Worm (Caenorhabditis elegans) whole organism, mixed stage, embryonic: ENCODE measurements around the gene amt-2.

Experiments used
- bed-3 ChIP-seq: fragments of 200-800 bp; sonication (Bioruptor generic); optimal IDR thresholded peaks from 3 replicates; lab custom pipeline; 2018; ENCODE audit warnings: mild to moderate bottlenecking, missing genetic modification characterization, moderate library complexity, missing compliant biosample characterization
- blmp-1 ChIP-seq: fragments of 150-350 bp; optimal IDR thresholded peaks from 2 replicates; lab custom pipeline; 2014; ENCODE audit warnings: missing biosample characterization, missing genetic modification characterization
- ceh-39 ChIP-seq: fragments of 150-350 bp; optimal IDR thresholded peaks from 2 replicates; lab custom pipeline; 2014; ENCODE audit warnings: missing biosample characterization, missing genetic modification characterization
- ceh-43 ChIP-seq: fragments of 200-800 bp; sonication (Bioruptor generic); optimal IDR thresholded peaks from 2 replicates; lab custom pipeline; 2018; ENCODE audit warnings: mild to moderate bottlenecking, missing genetic modification characterization, moderate library complexity, missing compliant biosample characterization
- ceh-83 ChIP-seq: fragments of 200-800 bp; sonication (Bioruptor generic); optimal IDR thresholded peaks from 2 replicates; lab custom pipeline; 2018; ENCODE audit warnings: mild to moderate bottlenecking, missing genetic modification characterization, missing compliant biosample characterization
- ces-1 ChIP-seq: fragments of 150-350 bp; optimal IDR thresholded peaks from 2 replicates; lab custom pipeline; 2014; ENCODE audit warnings: missing biosample characterization, missing genetic modification reagents, missing genetic modification characterization
- cnd-1 ChIP-seq: fragments of 200-800 bp; sonication (Bioruptor generic); optimal IDR thresholded peaks from 2 replicates; lab custom pipeline; 2018; ENCODE audit warnings: mild to moderate bottlenecking, missing genetic modification characterization, missing compliant biosample characterization
- elt-1 ChIP-seq: sonication (generic microtip); optimal IDR thresholded peaks from 2 replicates; lab custom pipeline; 2017; ENCODE audit warnings: missing genetic modification characterization, mild to moderate bottlenecking, missing compliant biosample characterization, antibody characterized with exemption, moderate library complexity, borderline replicate concordance; ENCODE audit not compliant: insufficient read depth
- elt-3 ChIP-seq: fragments of 150-350 bp; optimal IDR thresholded peaks from 2 replicates; lab custom pipeline; 2014; ENCODE audit warnings: missing biosample characterization, missing genetic modification characterization
- flh-1 ChIP-seq: fragments of 200-800 bp; sonication (Bioruptor generic); optimal IDR thresholded peaks from 2 replicates; lab custom pipeline; 2018; ENCODE audit warnings: mild to moderate bottlenecking, missing genetic modification characterization, moderate library complexity, missing compliant biosample characterization
- ham-2 ChIP-seq: fragments of 200-800 bp; sonication (Bioruptor generic); optimal IDR thresholded peaks from 2 replicates; lab custom pipeline; 2018; ENCODE audit warnings: mild to moderate bottlenecking, missing genetic modification characterization, missing compliant biosample characterization
- hlh-1 ChIP-seq: fragments of 150-350 bp; optimal IDR thresholded peaks from 2 replicates; lab custom pipeline; 2014; ENCODE audit warnings: missing biosample characterization, missing genetic modification reagents, missing genetic modification characterization
- lin-13 ChIP-seq: fragments of 150-350 bp; optimal IDR thresholded peaks from 2 replicates; lab custom pipeline; 2014; ENCODE audit warnings: missing biosample characterization, missing genetic modification characterization
- lin-32 ChIP-seq: fragments of 200-800 bp; sonication (Bioruptor generic); optimal IDR thresholded peaks from 2 replicates; lab custom pipeline; 2018; ENCODE audit warnings: mild to moderate bottlenecking, missing genetic modification characterization, missing compliant biosample characterization
- lsy-2 ChIP-seq: fragments of 150-350 bp; optimal IDR thresholded peaks from 2 replicates; lab custom pipeline; 2014; ENCODE audit warnings: missing biosample characterization, missing genetic modification characterization
- mab-5 ChIP-seq: fragments of 150-350 bp; optimal IDR thresholded peaks from 2 replicates; lab custom pipeline; 2014; ENCODE audit warnings: missing biosample characterization, missing genetic modification characterization
- mep-1 ChIP-seq: fragments of 150-350 bp; optimal IDR thresholded peaks from 2 replicates; lab custom pipeline; 2017; ENCODE audit warnings: missing biosample characterization, missing genetic modification reagents, missing genetic modification characterization, inconsistent platforms
- mls-2 ChIP-seq: sonication (generic microtip); optimal IDR thresholded peaks from 2 replicates; lab custom pipeline; 2016; ENCODE audit warnings: mild to moderate bottlenecking, missing genetic modification characterization, moderate library complexity, missing compliant biosample characterization
- nhr-12 ChIP-seq: fragments of 150-350 bp; optimal IDR thresholded peaks from 2 replicates; lab custom pipeline; 2014; ENCODE audit warnings: missing biosample characterization, missing genetic modification characterization
- nhr-2 ChIP-seq: fragments of 150-350 bp; optimal IDR thresholded peaks from 2 replicates; lab custom pipeline; 2014; ENCODE audit warnings: missing biosample characterization, missing genetic modification characterization
- nhr-237 ChIP-seq: fragments of 150-350 bp; optimal IDR thresholded peaks from 2 replicates; lab custom pipeline; 2014; ENCODE audit warnings: missing biosample characterization, missing genetic modification characterization
- nhr-28 ChIP-seq: fragments of 150-350 bp; optimal IDR thresholded peaks from 2 replicates; lab custom pipeline; 2014; ENCODE audit warnings: missing biosample characterization, missing genetic modification characterization
- nhr-76 ChIP-seq: sonication (generic microtip); optimal IDR thresholded peaks from 2 replicates; lab custom pipeline; 2017; ENCODE audit warnings: missing biosample characterization, missing genetic modification characterization
- pha-4 ChIP-seq: fragments of 150-350 bp; optimal IDR thresholded peaks from 2 replicates; lab custom pipeline; 2018; ENCODE audit warnings: missing biosample characterization, missing genetic modification reagents, missing genetic modification characterization
- sem-2 ChIP-seq: fragments of 200-800 bp; sonication (Bioruptor generic); optimal IDR thresholded peaks from 2 replicates; lab custom pipeline; 2018; ENCODE audit warnings: mild to moderate bottlenecking, missing genetic modification characterization, missing compliant biosample characterization
- sptf-1 ChIP-seq: sonication (generic microtip); optimal IDR thresholded peaks from 2 replicates; lab custom pipeline; 2017; ENCODE audit warnings: mild to moderate bottlenecking, missing genetic modification characterization, moderate library complexity, missing compliant biosample characterization
- tbx-8 ChIP-seq: fragments of 200-800 bp; sonication (Bioruptor generic); optimal IDR thresholded peaks from 2 replicates; lab custom pipeline; 2018; ENCODE audit warnings: mild to moderate bottlenecking, missing genetic modification characterization, moderate library complexity, missing compliant biosample characterization
- unc-120 ChIP-seq: sonication (generic microtip); optimal IDR thresholded peaks from 2 replicates; lab custom pipeline; 2017; ENCODE audit warnings: missing genetic modification characterization, missing compliant biosample characterization; ENCODE audit not compliant: poor library complexity, severe bottlenecking
- unc-39 ChIP-seq: fragments of 150-350 bp; optimal IDR thresholded peaks from 2 replicates; lab custom pipeline; 2014; ENCODE audit warnings: missing biosample characterization, missing genetic modification characterization
- zip-8 ChIP-seq: fragments of 150-350 bp; optimal IDR thresholded peaks from 2 replicates; lab custom pipeline; 2014; ENCODE audit warnings: missing biosample characterization, missing genetic modification characterization
- ztf-11 ChIP-seq: fragments of 150-350 bp; optimal IDR thresholded peaks from 2 replicates; lab custom pipeline; 2014; ENCODE audit warnings: missing biosample characterization, missing genetic modification characterization

amt-2 gene

DNA sequence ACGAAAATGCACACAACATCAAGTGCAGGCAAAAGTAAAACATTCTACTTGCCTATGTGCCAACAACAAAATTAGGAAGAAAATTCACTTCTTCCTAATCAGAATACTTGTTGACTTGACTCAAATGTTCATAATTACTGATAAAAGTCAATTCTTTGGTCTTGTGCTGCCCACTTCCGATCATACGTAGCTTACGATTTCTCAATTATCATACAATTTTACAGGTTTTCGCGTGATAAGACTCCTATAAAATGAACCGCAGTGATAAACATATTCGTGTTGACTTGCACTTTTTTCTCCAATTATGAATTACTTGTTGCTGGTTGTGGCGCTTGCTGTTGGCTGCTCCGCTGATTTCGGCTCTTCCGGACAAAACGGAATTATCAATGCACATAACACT, 15.2 kb downstream of the amt-2 start, which contains the start of gene scl-2:
Gene scl-2, plus strand, starts transcription at position 293 of the 400 bp plus-strand sequence.
- TF ChIP-seq unc-120 (tag; lab: Kevin White, UChicago), result no peak
- no peak for TF ChIP-seq ces-1 (GFP tag; lab: Kevin White, UChicago)
- no peak for TF ChIP-seq mab-5
- TF ChIP-seq sptf-1 (tag; lab: Kevin White, UChicago), result no peak
- no peak for TF ChIP-seq lin-13 (tag; lab: Kevin White, UChicago)
- TF ChIP-seq unc-39 (tag; lab: Kevin White, UChicago), result no peak
- no peak for TF ChIP-seq ham-2 (GFP tag; lab: Kevin White, UChicago)
- TF ChIP-seq ceh-43, result no peak
- TF ChIP-seq flh-1 (GFP tag; lab: Kevin White, UChicago), result no peak
- TF ChIP-seq lin-32 (GFP tag; lab: Kevin White, UChicago), result no peak
- TF ChIP-seq ceh-39, result no peak
- TF ChIP-seq hlh-1 (tag; lab: Kevin White, UChicago), result no peak
- no peak for TF ChIP-seq nhr-76 (tag; lab: Kevin White, UChicago)
- no peak for TF ChIP-seq cnd-1 (tag; lab: Kevin White, UChicago)
- no peak for TF ChIP-seq nhr-2 (tag; lab: Kevin White, UChicago)
- TF ChIP-seq lsy-2, result no peak

DNA sequence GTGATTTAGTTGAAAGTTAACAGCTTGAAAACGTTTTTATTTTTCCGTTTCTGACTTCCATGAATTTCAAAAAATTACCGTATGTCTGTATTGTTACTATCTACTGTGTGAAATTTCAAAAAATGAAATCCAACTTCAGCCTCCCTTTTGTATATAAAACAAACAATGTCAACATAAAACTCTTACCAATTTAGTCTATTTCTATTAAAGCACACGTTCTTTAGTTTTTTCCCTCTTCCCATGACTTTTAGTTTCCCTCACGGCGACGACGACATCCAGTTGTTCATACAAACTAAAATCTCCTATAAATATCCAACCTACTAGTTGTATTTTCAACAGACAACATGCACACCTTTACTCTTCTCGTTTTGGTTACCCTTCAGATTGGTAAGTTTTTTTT, 17.1 kb downstream of the amt-2 start, which contains the start of gene scl-3:
Gene scl-3, plus strand, starts transcription at position 301 of the 400 bp plus-strand sequence.
- TF ChIP-seq ces-1 (GFP tag; lab: Kevin White, UChicago) (no peak), mls-2 (no peak), lin-13 (tag; lab: Kevin White, UChicago) (no peak), ceh-39 (no peak), sptf-1 (tag; lab: Kevin White, UChicago) (no peak), lsy-2 (no peak), hlh-1 (tag; lab: Kevin White, UChicago) (no peak), unc-39 (tag; lab: Kevin White, UChicago) (no peak), nhr-76 (tag; lab: Kevin White, UChicago) (no peak), lin-32 (GFP tag; lab: Kevin White, UChicago) (no peak), nhr-12 (tag; lab: Kevin White, UChicago) (no peak), nhr-28 (tag; lab: Kevin White, UChicago) (no peak), ceh-83 (GFP tag; lab: Kevin White, UChicago) (no peak), ham-2 (GFP tag; lab: Kevin White, UChicago) (no peak), blmp-1 (tag; lab: Kevin White, UChicago) (no peak), elt-3 (tag; lab: Kevin White, UChicago) (no peak)

DNA sequence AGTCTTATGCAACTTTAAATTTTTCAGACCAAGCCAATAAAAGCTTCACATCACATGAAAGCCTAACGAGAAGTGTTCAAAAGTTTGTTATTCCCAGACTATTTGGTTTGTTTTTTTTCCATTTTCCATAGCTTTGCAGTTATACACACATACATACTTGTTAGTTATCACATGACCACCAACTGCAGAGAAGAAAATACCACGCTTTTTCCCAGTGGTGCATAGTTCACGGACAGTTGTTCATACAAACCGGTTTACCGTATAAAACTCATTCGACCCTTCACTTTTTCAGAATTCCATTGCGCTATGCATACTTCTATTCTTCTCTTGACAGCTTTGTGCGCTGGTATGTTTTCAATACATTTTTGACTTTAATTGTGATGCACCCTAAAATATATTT, 21.5 kb downstream of the amt-2 start, which contains the start of gene scl-5:
Gene scl-5, plus strand, starts transcription at position 301 of the 400 bp plus-strand sequence.
- no peak for TF ChIP-seq nhr-237 (tag; lab: Kevin White, UChicago)
- no peak for TF ChIP-seq lsy-2
- no peak for TF ChIP-seq ceh-39
- TF ChIP-seq sem-2 (GFP tag; lab: Kevin White, UChicago), result no peak
- no peak for TF ChIP-seq elt-3 (tag; lab: Kevin White, UChicago)
- TF ChIP-seq ztf-11 (tag; lab: Kevin White, UChicago), result no peak
- TF ChIP-seq mls-2, result no peak

DNA sequence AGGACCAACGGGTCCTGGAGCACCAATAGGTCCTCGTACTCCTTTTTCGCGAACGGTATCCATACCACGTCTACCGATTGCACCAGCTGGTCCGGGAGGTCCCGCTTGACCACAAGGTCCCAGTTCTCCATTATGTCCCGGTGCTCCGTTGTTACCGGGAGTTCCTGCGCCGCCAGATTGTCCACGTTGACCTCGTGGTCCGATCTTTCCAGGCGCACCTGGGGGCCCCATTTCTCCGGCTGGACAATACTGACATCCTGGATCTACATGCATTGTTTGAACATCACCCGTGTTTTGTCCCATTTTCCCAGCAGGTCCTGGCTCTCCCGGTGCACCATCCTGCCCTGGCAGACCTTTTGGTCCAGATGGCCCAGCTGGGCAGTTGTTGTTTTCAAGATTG, 23.9 kb downstream of the amt-2 start:
- no peak for TF ChIP-seq mls-2
- TF ChIP-seq nhr-28 (tag; lab: Kevin White, UChicago), result no peak
- TF ChIP-seq ceh-43, result no peak
- no peak for TF ChIP-seq nhr-76 (tag; lab: Kevin White, UChicago)
- no peak for TF ChIP-seq blmp-1 (tag; lab: Kevin White, UChicago)
- no peak for TF ChIP-seq lin-32 (GFP tag; lab: Kevin White, UChicago)
- no peak for TF ChIP-seq ham-2 (GFP tag; lab: Kevin White, UChicago)
- no peak for TF ChIP-seq bed-3 (GFP tag; lab: Kevin White, UChicago)
- no peak for TF ChIP-seq zip-8
- TF ChIP-seq, all 35 proteins: peak for 0

DNA sequence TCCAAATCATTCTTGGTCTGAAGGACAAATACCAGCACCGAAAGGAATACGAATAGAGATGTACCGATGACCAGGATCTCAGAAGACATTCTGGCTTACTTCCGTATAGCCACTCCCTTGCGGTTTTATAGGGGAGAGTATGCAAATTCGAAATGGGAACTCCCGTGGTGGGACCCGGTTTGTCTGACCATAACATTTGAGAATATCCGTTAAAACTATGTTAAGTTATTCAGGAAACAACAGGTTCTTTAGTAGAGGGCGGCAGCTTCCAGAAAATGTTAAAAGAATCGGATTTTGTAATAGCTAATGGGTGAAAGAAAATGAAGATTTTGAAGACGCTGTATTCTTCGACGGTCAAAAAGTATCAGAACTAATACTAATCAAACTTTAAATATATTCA, 25.0 kb downstream of the amt-2 start, which contains the start of gene col-131:
Gene col-131, minus strand, starts transcription at position 101 of the 400 bp plus-strand sequence.
- TF ChIP-seq hlh-1 (tag; lab: Kevin White, UChicago), result no peak
- no peak for TF ChIP-seq nhr-2 (tag; lab: Kevin White, UChicago)
- no peak for TF ChIP-seq blmp-1 (tag; lab: Kevin White, UChicago)
- no peak for TF ChIP-seq unc-120 (tag; lab: Kevin White, UChicago)
- no peak for TF ChIP-seq lsy-2
- no peak for TF ChIP-seq tbx-8 (GFP tag; lab: Kevin White, UChicago)
- TF ChIP-seq ceh-43, result no peak
- TF ChIP-seq ceh-83 (GFP tag; lab: Kevin White, UChicago), result no peak
- TF ChIP-seq lin-13 (tag; lab: Kevin White, UChicago), result no peak
- TF ChIP-seq zip-8, result no peak
- no peak for TF ChIP-seq lin-32 (GFP tag; lab: Kevin White, UChicago)
- no peak for TF ChIP-seq pha-4
- no peak for TF ChIP-seq sptf-1 (tag; lab: Kevin White, UChicago)
- TF ChIP-seq nhr-28 (tag; lab: Kevin White, UChicago), result no peak
- no peak for TF ChIP-seq elt-1 (tag; lab: Kevin White, UChicago)
- no peak for TF ChIP-seq ceh-39
- no peak for TF ChIP-seq mep-1 (tag; lab: Kevin White, UChicago)
- TF ChIP-seq, all 35 proteins: peak for 0
